Worm (Caenorhabditis elegans) whole organism, L4 larva: ENCODE results near the gene fbxa-139.

Experiments used
- F10B5.3 ChIP-seq: sonication (generic microtip); optimal IDR thresholded peaks from 2 replicates; lab custom pipeline; 2016; ENCODE audit warnings: mild to moderate bottlenecking, missing genetic modification characterization, missing compliant biosample characterization
- R02D3.7 ChIP-seq: fragments of 150-350 bp; sonication (generic microtip); optimal IDR thresholded peaks from 3 replicates; lab custom pipeline; 2014; ENCODE audit warnings: missing biosample characterization, missing genetic modification characterization
- T26A8.4 ChIP-seq: fragments of 200-800 bp; sonication (Bioruptor generic); IDR thresholded peaks from 2 replicates; pipeline ENCODE4 v1.3.6; 2022; ENCODE audit warnings: missing genetic modification characterization, missing compliant biosample characterization
- Y48G9A.11 ChIP-seq: fragments of 200-800 bp; sonication (Bioruptor generic); IDR thresholded peaks from 2 replicates; pipeline ENCODE4 v1.3.6; 2022; ENCODE audit warnings: missing genetic modification reagents, missing genetic modification characterization, missing compliant biosample characterization
- aha-1 ChIP-seq: fragments of 150-350 bp; peaks from one replicate; lab custom pipeline; 2014; ENCODE audit warnings: missing biosample characterization, missing genetic modification characterization
- aly-2 ChIP-seq: sonication (generic microtip); optimal IDR thresholded peaks from 2 replicates; lab custom pipeline; 2018; ENCODE audit warnings: missing biosample characterization, missing genetic modification characterization
- ceh-62 ChIP-seq: sonication (generic microtip); optimal IDR thresholded peaks from 2 replicates; lab custom pipeline; 2017; ENCODE audit warnings: missing biosample characterization, missing genetic modification characterization
- daf-16 ChIP-seq, 3 experiments: sonication (generic microtip); optimal IDR thresholded peaks; 2 replicates each; lab custom pipeline; 2016 to 2017; ENCODE audit warnings: missing genetic modification characterization in 3 of 3, missing genetic modification reagents in 3 of 3, mild to moderate bottlenecking in 2 of 3, missing compliant biosample characterization in 2 of 3, missing biosample characterization in 1 of 3, moderate library complexity in 1 of 3
- daf-19 ChIP-seq: fragments of 200-800 bp; sonication (Bioruptor generic); conservative IDR thresholded peaks from 2 replicates; pipeline ENCODE4 v1.3.6; 2022; ENCODE audit warnings: missing genetic modification characterization, missing compliant biosample characterization
- daf-8 ChIP-seq: fragments of 200-800 bp; sonication (Bioruptor generic); IDR thresholded peaks from 2 replicates; pipeline ENCODE4 v1.3.6; 2022; ENCODE audit warnings: missing genetic modification characterization, missing compliant biosample characterization
- dpl-1 ChIP-seq: fragments of 150-350 bp; optimal IDR thresholded peaks from 2 replicates; lab custom pipeline; 2014; ENCODE audit warnings: missing biosample characterization, missing genetic modification reagents, missing genetic modification characterization
- egl-27 ChIP-seq: sonication (generic microtip); optimal IDR thresholded peaks from 3 replicates; lab custom pipeline; 2017; ENCODE audit warnings: missing biosample characterization, missing genetic modification reagents, missing genetic modification characterization
- fkh-10 ChIP-seq: fragments of 150-350 bp; optimal IDR thresholded peaks from 2 replicates; lab custom pipeline; 2014; ENCODE audit warnings: missing biosample characterization, missing genetic modification reagents, missing genetic modification characterization
- fos-1 ChIP-seq: fragments of 150-350 bp; optimal IDR thresholded peaks from 2 replicates; lab custom pipeline; 2014; ENCODE audit warnings: missing biosample characterization, missing genetic modification characterization
- gei-8 ChIP-seq: fragments of 200-800 bp; sonication (Bioruptor generic); optimal IDR thresholded peaks from 2 replicates; lab custom pipeline; 2018; ENCODE audit warnings: mild to moderate bottlenecking, missing genetic modification characterization, missing compliant biosample characterization
- hlh-30 ChIP-seq: sonication (generic microtip); optimal IDR thresholded peaks from 2 replicates; lab custom pipeline; 2017; ENCODE audit warnings: antibody characterized with exemption, mild to moderate bottlenecking, missing genetic modification characterization, missing compliant biosample characterization; ENCODE audit not compliant: insufficient read depth
- hmg-1.1 ChIP-seq: fragments of 200-800 bp; sonication (Bioruptor generic); IDR thresholded peaks from 2 replicates; pipeline ENCODE4 v1.3.6; 2022; ENCODE audit warnings: missing genetic modification reagents, missing genetic modification characterization, missing compliant biosample characterization
- lim-7 ChIP-seq: fragments of 200-800 bp; sonication (Bioruptor generic); IDR thresholded peaks from 2 replicates; pipeline ENCODE4 v1.3.6; 2022; ENCODE audit warnings: missing genetic modification characterization, missing compliant biosample characterization
- lin-38 ChIP-seq: fragments of 200-800 bp; sonication (Bioruptor generic); IDR thresholded peaks from 2 replicates; pipeline ENCODE4 v1.3.6; 2022; ENCODE audit warnings: missing genetic modification reagents, missing genetic modification characterization, missing compliant biosample characterization
- lin-39 ChIP-seq: fragments of 150-350 bp; optimal IDR thresholded peaks from 2 replicates; lab custom pipeline; 2014; ENCODE audit warnings: missing biosample characterization, missing genetic modification reagents, missing genetic modification characterization
- lsy-2 ChIP-seq, 2 experiments: fragments of 150-350 bp in 1 of 2; sonication (generic microtip) in 1 of 2; optimal IDR thresholded peaks; 2 replicates each; lab custom pipeline; 2014 to 2017; ENCODE audit warnings: missing biosample characterization in 2 of 2, missing genetic modification characterization in 2 of 2
- madf-5 ChIP-seq, 2 experiments: fragments of 200-800 bp; sonication (Bioruptor generic); IDR thresholded peaks; 2 replicates each; pipeline ENCODE4 v1.3.6; 2022; ENCODE audit warnings: missing compliant biosample characterization in 2 of 2, missing genetic modification characterization in 2 of 2
- mep-1 ChIP-seq: fragments of 150-350 bp; sonication (generic microtip); optimal IDR thresholded peaks from 3 replicates; lab custom pipeline; 2014; ENCODE audit warnings: missing biosample characterization, missing genetic modification characterization
- mxl-3 ChIP-seq: fragments of 200-800 bp; sonication (Bioruptor generic); optimal IDR thresholded peaks from 2 replicates; lab custom pipeline; 2018; ENCODE audit warnings: mild to moderate bottlenecking, missing genetic modification characterization, missing compliant biosample characterization
- nhr-102 ChIP-seq: sonication (generic microtip); optimal IDR thresholded peaks from 2 replicates; lab custom pipeline; 2016; ENCODE audit warnings: mild to moderate bottlenecking, missing genetic modification characterization, moderate library complexity, missing compliant biosample characterization
- nhr-11 ChIP-seq: fragments of 150-350 bp; optimal IDR thresholded peaks from 2 replicates; lab custom pipeline; 2014; ENCODE audit warnings: missing biosample characterization, missing genetic modification characterization
- nhr-25 ChIP-seq: sonication (generic microtip); optimal IDR thresholded peaks from 2 replicates; lab custom pipeline; 2017; ENCODE audit warnings: missing genetic modification characterization, mild to moderate bottlenecking, missing compliant biosample characterization, antibody characterized with exemption, moderate library complexity, borderline replicate concordance; ENCODE audit not compliant: insufficient read depth
- nhr-41 ChIP-seq: fragments of 200-800 bp; sonication (Bioruptor generic); IDR thresholded peaks from 2 replicates; pipeline ENCODE4 v1.3.6; 2022; ENCODE audit warnings: missing genetic modification reagents, missing genetic modification characterization, missing compliant biosample characterization
- nhr-48 ChIP-seq: sonication (generic microtip); optimal IDR thresholded peaks from 2 replicates; lab custom pipeline; 2016; ENCODE audit warnings: mild to moderate bottlenecking, missing genetic modification characterization, missing compliant biosample characterization
- nhr-76 ChIP-seq: fragments of 150-350 bp; optimal IDR thresholded peaks from 2 replicates; lab custom pipeline; 2014; ENCODE audit warnings: missing biosample characterization, missing genetic modification characterization
- saeg-2 ChIP-seq: fragments of 200-800 bp; sonication (Bioruptor generic); IDR thresholded peaks from 2 replicates; pipeline ENCODE4 v1.3.6; 2022; ENCODE audit warnings: missing genetic modification reagents, missing genetic modification characterization, missing compliant biosample characterization
- set-16 ChIP-seq: fragments of 200-800 bp; sonication (Bioruptor generic); IDR thresholded peaks from 2 replicates; pipeline ENCODE4 v1.3.6; 2022; ENCODE audit warnings: missing genetic modification reagents, missing genetic modification characterization, missing compliant biosample characterization
- snpc-1.2 ChIP-seq: fragments of 200-800 bp; sonication (Bioruptor generic); IDR thresholded peaks from 2 replicates; pipeline ENCODE4 v1.3.6; 2022; ENCODE audit warnings: missing genetic modification reagents, missing genetic modification characterization, missing compliant biosample characterization
- spr-1 ChIP-seq: sonication (generic microtip); optimal IDR thresholded peaks from 2 replicates; lab custom pipeline; 2016; ENCODE audit warnings: mild to moderate bottlenecking, missing genetic modification characterization, missing compliant biosample characterization
- unc-39 ChIP-seq: sonication (generic microtip); optimal IDR thresholded peaks from 2 replicates; lab custom pipeline; 2017; ENCODE audit warnings: missing biosample characterization, missing genetic modification characterization
- unc-62 ChIP-seq, 3 experiments: fragments of 150-350 bp in 1 of 3; sonication (generic microtip); optimal IDR thresholded peaks in 2 of 3; peaks in 1 of 3; 1 replicate in 1 of 3; 2 replicates in 2 of 3; lab custom pipeline; 2014 to 2017; ENCODE audit warnings: missing biosample characterization in 3 of 3, missing genetic modification characterization in 3 of 3, missing genetic modification reagents in 3 of 3, missing genotype in 1 of 3

fbxa-139 gene

DNA sequence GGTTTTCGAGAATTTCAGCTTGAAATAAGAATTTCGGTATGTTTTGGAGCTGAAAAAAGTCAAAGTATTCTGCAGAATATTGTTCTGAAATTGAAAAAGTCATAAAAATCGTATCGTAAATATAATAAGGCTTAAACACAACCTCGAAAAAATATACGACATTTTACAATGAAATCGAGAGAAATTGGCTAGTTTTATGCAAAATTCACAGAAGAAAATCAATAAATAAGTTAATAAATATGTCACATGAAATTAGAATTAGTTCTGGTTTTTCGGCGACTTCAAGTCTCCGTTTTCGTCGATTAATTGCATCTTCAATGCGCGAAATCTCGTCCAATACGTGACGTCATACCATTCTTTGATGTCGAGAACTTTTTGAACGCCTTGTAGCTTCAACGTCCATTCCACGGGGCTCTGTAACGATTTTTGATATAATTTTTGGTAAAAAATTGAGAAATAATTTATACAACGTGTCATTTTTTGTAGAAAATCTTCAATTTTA is 17.0 kb downstream of the fbxa-139 start, which contains the start of gene atx-3:
Gene atx-3 (minus strand): TSS at position 51 of the 502 bp plus-strand sequence.
- no peak for TF ChIP-seq snpc-1.2
- TF ChIP-seq set-16 (GFP tag; lab: Robert Waterston, UW), result no peak
- no peak for TF ChIP-seq lsy-2 (tag; optimal IDR thresholded peaks at IDR 0.05; lab: Kevin White, UChicago)
- TF ChIP-seq daf-19 (GFP tag; lab: Robert Waterston, UW), result no peak
- peak; percentile 37; the same call in 1 of the 2 replicates for TF ChIP-seq Y48G9A.11 (GFP tag; lab: Robert Waterston, UW)
- TF ChIP-seq saeg-2 (GFP tag; lab: Robert Waterston, UW), result no peak
- peak; percentile 4 for TF ChIP-seq hlh-30 (tag; lab: Kevin White, UChicago)
- no peak for TF ChIP-seq nhr-41 (GFP tag; lab: Robert Waterston, UW)
- no peak for TF ChIP-seq unc-62 (GFP tag; optimal IDR thresholded peaks at IDR 0.05 in 1 of 2; lab: Kevin White, UChicago)
- TF ChIP-seq unc-62 (tag; optimal IDR thresholded peaks at IDR 0.05; lab: Kevin White, UChicago), result no peak

DNA sequence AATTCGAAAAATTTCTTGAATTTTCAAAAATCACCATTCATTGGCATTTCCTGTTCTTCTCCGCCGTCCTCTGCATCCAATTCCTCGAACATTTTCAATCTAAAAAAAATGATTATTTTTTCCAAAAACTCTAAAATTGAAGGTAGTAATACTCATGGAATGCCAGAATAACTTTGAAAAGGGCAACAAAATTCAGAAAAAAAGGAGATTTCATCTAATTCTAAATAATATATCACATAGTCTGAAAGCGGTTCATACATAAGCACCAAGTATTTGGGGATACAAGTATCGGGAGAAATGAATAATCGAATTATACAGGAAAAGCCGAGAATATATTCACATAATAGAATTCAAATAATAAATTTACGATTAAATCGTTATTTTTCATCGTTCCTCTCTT is 19.2 kb downstream of the fbxa-139 start, which contains the start of gene mdt-28:
Gene mdt-28 (minus strand): TSS at position 101 of the 400 bp plus-strand sequence.
- TF ChIP-seq madf-5 (GFP tag; IDR thresholded peaks at IDR 0.05; lab: Robert Waterston, UW) (no peak), lin-38 (GFP tag; lab: Robert Waterston, UW) (0 out of 2 replicates have a peak, but pooled peaks have one; percentile 33)

DNA sequence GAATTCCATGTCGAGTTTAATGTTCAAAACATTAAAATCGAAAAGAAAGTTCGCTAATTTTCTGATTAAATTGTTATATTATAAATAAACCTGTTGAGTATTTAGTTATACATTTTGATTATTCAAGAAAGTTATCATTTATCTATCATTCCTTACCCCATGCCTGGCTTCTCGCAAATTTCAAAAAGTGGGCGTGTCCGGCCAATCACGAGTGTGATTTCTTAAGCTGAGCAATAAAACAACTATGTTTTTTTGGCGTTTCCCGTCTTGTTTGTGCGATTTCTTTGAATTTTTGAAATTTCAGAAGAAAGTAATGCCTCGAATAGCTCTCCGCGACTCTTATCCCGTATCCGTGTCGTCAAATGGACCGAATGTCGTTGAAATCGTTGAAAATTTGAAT is 21.9 kb downstream of the fbxa-139 start, which contains the start of gene fbxa-94:
Gene fbxa-94 (plus strand): TSS at position 301 of the 400 bp plus-strand sequence.
- TF ChIP-seq lsy-2 (tag; optimal IDR thresholded peaks at IDR 0.05; lab: Kevin White, UChicago) (no peak), fos-1 (tag; lab: Kevin White, UChicago) (no peak), lin-39 (tag; lab: Kevin White, UChicago) (no peak), nhr-41 (GFP tag; lab: Robert Waterston, UW) (no peak), R02D3.7 (tag; lab: Kevin White, UChicago) (no peak), dpl-1 (GFP tag; lab: Kevin White, UChicago) (no peak), mxl-3 (GFP tag; lab: Kevin White, UChicago) (no peak), lim-7 (GFP tag; lab: Robert Waterston, UW) (no peak)

DNA sequence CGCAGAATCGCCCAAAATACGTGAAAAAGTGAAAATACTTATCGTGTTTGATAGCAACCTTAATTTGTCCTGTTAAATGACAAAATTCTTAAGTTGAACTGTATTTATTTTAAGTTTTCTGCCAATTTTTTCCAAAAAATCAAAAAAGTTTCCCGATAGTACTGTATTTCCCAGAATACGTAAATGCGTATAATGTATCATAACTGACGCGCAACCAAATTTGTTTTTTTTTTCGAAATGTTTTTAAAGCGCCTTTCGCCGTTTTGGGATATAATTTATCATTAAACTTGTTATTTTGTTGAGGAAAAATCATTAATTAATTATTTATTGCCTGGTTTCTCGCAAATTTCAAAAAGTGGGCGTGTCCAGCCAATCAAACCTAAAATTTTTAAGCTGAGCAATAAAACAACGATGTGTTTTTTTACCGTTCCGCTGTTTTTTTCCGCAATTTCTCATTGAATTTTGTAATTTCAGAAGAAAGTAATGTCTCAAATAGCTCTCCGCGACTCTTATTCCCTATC is 23.4 kb downstream of the fbxa-139 start, which contains the start of gene fbxa-95:
Gene fbxa-95 (plus strand): TSS at position 471 of the 521 bp plus-strand sequence.
- TF ChIP-seq Y48G9A.11 (GFP tag; lab: Robert Waterston, UW), result 0 out of 2 replicates have a peak, but pooled peaks have one; percentile 11
- TF ChIP-seq aly-2, result no peak
- no peak for TF ChIP-seq spr-1 (tag; lab: Kevin White, UChicago)
- no peak for TF ChIP-seq nhr-48 (tag; lab: Kevin White, UChicago)
- TF ChIP-seq aha-1 (tag; lab: Kevin White, UChicago), result peak; percentile 55
- TF ChIP-seq fkh-10 (GFP tag; lab: Kevin White, UChicago), result no peak
- TF ChIP-seq hmg-1.1 (GFP tag; lab: Robert Waterston, UW), result no peak
- TF ChIP-seq mep-1 (tag; lab: Kevin White, UChicago), result no peak
- TF ChIP-seq egl-27 (tag; lab: Kevin White, UChicago), result no peak
- TF ChIP-seq, all 104 proteins: peak for 2

DNA sequence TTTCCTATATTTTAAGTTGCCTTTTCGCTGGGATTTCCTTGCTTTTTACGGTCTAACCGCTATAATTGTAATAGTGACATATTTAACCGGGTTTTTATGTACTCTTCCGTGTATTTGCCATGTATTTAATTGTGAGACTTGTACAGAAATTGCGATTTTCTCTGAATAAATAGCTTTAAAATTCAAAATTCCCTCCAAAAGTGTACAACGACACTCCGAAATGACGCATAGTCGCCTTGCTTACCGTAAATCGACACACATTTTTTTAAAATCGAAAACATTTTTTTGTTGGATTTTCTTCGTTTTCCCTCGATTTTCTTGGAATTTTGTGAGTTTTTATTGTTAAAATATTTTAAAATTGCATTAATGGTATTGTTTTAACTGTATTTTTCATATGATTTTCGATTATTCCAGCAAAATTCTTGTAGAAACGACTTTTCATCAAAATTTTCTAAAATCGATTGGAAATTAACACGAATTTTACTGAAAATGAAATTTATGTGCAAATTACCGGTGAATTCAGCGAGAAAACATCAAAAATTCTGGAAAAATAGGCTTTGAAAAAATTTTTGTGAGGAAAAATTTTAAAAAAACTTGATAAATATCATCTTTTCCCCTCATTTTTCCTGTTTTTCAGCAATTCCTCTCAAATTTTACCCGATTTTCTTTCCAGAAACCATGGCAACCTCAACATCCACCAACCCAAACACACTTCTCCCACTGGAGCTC is 24.6 kb downstream of the fbxa-139 start, which contains the start of gene lsm-5:
Gene lsm-5 (plus strand): TSS at position 679 of the 729 bp plus-strand sequence.
- no peak for TF ChIP-seq gei-8 (GFP tag; lab: Kevin White, UChicago)
- no peak for TF ChIP-seq F10B5.3
- TF ChIP-seq lin-38 (GFP tag; lab: Robert Waterston, UW), result no peak; the same call in 1 of the 2 replicates
- no peak for TF ChIP-seq daf-19 (GFP tag; lab: Robert Waterston, UW)
- TF ChIP-seq nhr-25, result no peak
- TF ChIP-seq nhr-48 (tag; lab: Kevin White, UChicago), result no peak
- no peak for TF ChIP-seq T26A8.4 (GFP tag; lab: Robert Waterston, UW)
- TF ChIP-seq dpl-1 (GFP tag; lab: Kevin White, UChicago), result peak; percentile 93
- peak; percentile 70 for TF ChIP-seq mep-1 (tag; lab: Kevin White, UChicago)
- TF ChIP-seq nhr-11, result no peak
- no peak for TF ChIP-seq daf-16 (GFP tag; optimal IDR thresholded peaks at IDR 0.05; lab: Kevin White, UChicago)
- TF ChIP-seq daf-16 (tag; optimal IDR thresholded peaks at IDR 0.05; lab: Kevin White, UChicago), result peak; percentile 50
- TF ChIP-seq ceh-62 (tag; lab: Kevin White, UChicago), result no peak
- no peak for TF ChIP-seq lim-7 (GFP tag; lab: Robert Waterston, UW)
- no peak for TF ChIP-seq daf-8 (GFP tag; lab: Robert Waterston, UW)
- TF ChIP-seq nhr-102 (tag; lab: Kevin White, UChicago), result no peak
- TF ChIP-seq Y48G9A.11 (GFP tag; lab: Robert Waterston, UW), result peak; percentile 93
- no peak for TF ChIP-seq nhr-76
- no peak for TF ChIP-seq egl-27 (tag; lab: Kevin White, UChicago)
- no peak for TF ChIP-seq saeg-2 (GFP tag; lab: Robert Waterston, UW)
- TF ChIP-seq lin-39 (tag; lab: Kevin White, UChicago), result no peak
- TF ChIP-seq unc-62 (GFP tag; optimal IDR thresholded peaks at IDR 0.05 in 1 of 2; lab: Kevin White, UChicago), result peak in 1 of 2 experiments; percentile 81
- no peak for TF ChIP-seq unc-62 (tag; optimal IDR thresholded peaks at IDR 0.05; lab: Kevin White, UChicago)
- no peak for TF ChIP-seq unc-39 (tag; lab: Kevin White, UChicago)
